Fruit fly (Drosophila melanogaster) whole organism, embryonic: ENCODE measurements around the gene IntS4.

Experiments
- CG14965 ChIP-seq: fragments of 200-800 bp; sonication (Bioruptor generic); optimal IDR thresholded peaks from 2 replicates; lab custom pipeline; 2016; ENCODE audit warnings: missing biosample characterization, missing genetic modification characterization, borderline replicate concordance
- CG16779 ChIP-seq: fragments of 200-800 bp; sonication (Bioruptor generic); IDR thresholded peaks from 2 replicates; pipeline ENCODE4 v1.3.6; 2022; ENCODE audit warnings: missing biosample characterization, missing genetic modification characterization
- CG17612 ChIP-seq: fragments of 200-800 bp; sonication (Bioruptor generic); IDR thresholded peaks from 2 replicates; pipeline ENCODE4 v1.3.6; 2022; ENCODE audit warnings: missing biosample characterization, missing genetic modification characterization
- CG2889 ChIP-seq: fragments of 200-800 bp; sonication (Bioruptor generic); IDR thresholded peaks from 3 replicates; pipeline ENCODE4 v1.3.6; 2022; ENCODE audit warnings: missing biosample characterization, missing genetic modification characterization
- CG3995 ChIP-seq: fragments of 200-800 bp; sonication (Bioruptor generic); optimal IDR thresholded peaks from 3 replicates; lab custom pipeline; 2016; ENCODE audit warnings: missing biosample characterization, missing genetic modification characterization
- PHDP ChIP-seq: fragments of 200-800 bp; sonication (Bioruptor generic); optimal IDR thresholded peaks from 3 replicates; lab custom pipeline; 2018; ENCODE audit warnings: missing biosample characterization, mild to moderate bottlenecking, missing genetic modification characterization, moderate library complexity
- TFAM ChIP-seq: fragments of 200-800 bp; sonication (Bioruptor generic); optimal IDR thresholded peaks from 2 replicates; lab custom pipeline; 2017; ENCODE audit warnings: missing biosample characterization, missing genetic modification characterization, inconsistent platforms
- bsh ChIP-seq, 2 experiments: fragments of 200-800 bp; sonication (Bioruptor generic); optimal IDR thresholded peaks; 2 replicates each; lab custom pipeline; 2017 to 2018; ENCODE audit warnings: mild to moderate bottlenecking in 2 of 2, missing biosample characterization in 2 of 2, missing genetic modification characterization in 2 of 2, moderate library complexity in 1 of 2
- hth ChIP-seq: fragments of >200 bp; optimal IDR thresholded peaks from 2 replicates; lab custom pipeline; 2017; ENCODE audit warnings: inconsistent platforms
- unpg ChIP-seq: fragments of 200-800 bp; sonication (Bioruptor generic); optimal IDR thresholded peaks from 3 replicates; lab custom pipeline; 2018; ENCODE audit warnings: missing biosample characterization, mild to moderate bottlenecking, missing genetic modification characterization, moderate library complexity
- z ChIP-seq: fragments of 200-800 bp; sonication (Bioruptor generic); IDR thresholded peaks from 3 replicates; pipeline ENCODE4 v1.3.6; 2022; ENCODE audit warnings: missing biosample characterization, missing genetic modification characterization

DNA sequence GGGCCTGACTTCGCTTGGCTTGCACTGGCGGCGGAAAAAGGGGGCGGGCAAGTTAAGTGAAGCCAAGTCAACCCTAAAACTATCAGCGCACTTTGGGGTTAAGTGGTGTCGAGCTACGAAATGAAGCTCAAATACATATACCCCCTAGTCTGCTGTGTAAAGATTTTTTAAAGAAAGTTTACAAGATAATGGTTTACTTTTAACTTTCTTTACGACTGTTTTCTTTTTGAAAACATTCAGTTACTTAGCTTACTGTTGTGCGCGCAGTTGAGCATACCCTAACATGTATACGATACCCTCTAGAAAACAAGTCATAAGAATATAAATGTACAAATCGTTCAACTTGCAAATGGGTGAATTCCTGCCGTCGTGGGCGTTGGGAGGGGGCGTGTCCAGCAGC lies 15.9 kb downstream of the IntS4 start:
- TF ChIP-seq CG17612 (no peak), bsh (GFP tag; optimal IDR thresholded peaks at IDR 0.05; lab: Kevin White, UChicago) (peak in 1 of 2 experiments; percentile 48), CG3995 (GFP tag; lab: Kevin White, UChicago) (no peak), hth (lab: Kevin White, UChicago) (no peak), CG16779 (GFP tag; lab: Robert Waterston, UW) (no peak), PHDP (tag; lab: Kevin White, UChicago) (peak; percentile 33), CG14965 (GFP tag; lab: Kevin White, UChicago) (no peak), TFAM (GFP tag; lab: Kevin White, UChicago) (no peak), CG2889 (GFP tag; lab: Robert Waterston, UW) (0 out of 3 replicates have a peak, but pooled peaks have one; percentile 42), z (GFP tag; lab: Robert Waterston, UW) (no peak), unpg (GFP tag; lab: Kevin White, UChicago) (no peak)
